Fruit fly (Drosophila melanogaster) whole organism, embryonic: Measurements from ENCODE around the gene CG13876.

Source experiments
- ATbp ChIP-seq: fragments of 200-800 bp; sonication (Bioruptor generic); optimal IDR thresholded peaks from 2 replicates; lab custom pipeline; 2017; ENCODE audit warnings: missing biosample characterization, mild to moderate bottlenecking, missing genetic modification characterization, missing genetic modification reagents
- Atf6 ChIP-seq: fragments of 200-800 bp; sonication (Bioruptor generic); IDR thresholded peaks from 2 replicates; pipeline ENCODE4 v1.3.6; 2022; ENCODE audit warnings: missing biosample characterization, missing genetic modification characterization
- Bgb ChIP-seq: fragments of 200-800 bp; sonication (Bioruptor generic); IDR thresholded peaks from 2 replicates; pipeline ENCODE4 v1.3.6; 2022; ENCODE audit warnings: missing biosample characterization, missing genetic modification characterization; ENCODE audit not compliant: partially characterized antibody
- Bteb2 ChIP-seq: fragments of 200-800 bp; sonication (Bioruptor generic); optimal IDR thresholded peaks from 2 replicates; lab custom pipeline; 2016; ENCODE audit warnings: missing biosample characterization, missing genetic modification characterization
- CG10267 ChIP-seq: fragments of 200-800 bp; sonication (Bioruptor generic); optimal IDR thresholded peaks from 2 replicates; lab custom pipeline; 2018; ENCODE audit warnings: missing biosample characterization, mild to moderate bottlenecking, missing genetic modification characterization, moderate library complexity
- CG11093 ChIP-seq: fragments of 200-800 bp; sonication (Bioruptor generic); IDR thresholded peaks from 3 replicates; pipeline ENCODE4 v1.3.6; 2022; ENCODE audit warnings: missing biosample characterization, missing genetic modification characterization
- CG12219 ChIP-seq: fragments of 200-800 bp; sonication (Bioruptor generic); optimal IDR thresholded peaks from 3 replicates; lab custom pipeline; 2018; ENCODE audit warnings: missing biosample characterization, mild to moderate bottlenecking, missing genetic modification characterization
- CG13123 ChIP-seq: fragments of 200-800 bp; sonication (Bioruptor generic); optimal IDR thresholded peaks from 2 replicates; lab custom pipeline; 2016; ENCODE audit warnings: missing biosample characterization, missing genetic modification characterization
- CG13296 ChIP-seq: fragments of 200-800 bp; sonication (Bioruptor generic); optimal IDR thresholded peaks from 3 replicates; lab custom pipeline; 2018; ENCODE audit warnings: missing biosample characterization, mild to moderate bottlenecking, missing genetic modification characterization
- CG14860 ChIP-seq: fragments of 200-800 bp; sonication (Bioruptor generic); IDR thresholded peaks from 3 replicates; pipeline ENCODE4 v1.3.6; 2022; ENCODE audit warnings: missing biosample characterization, missing genetic modification characterization; ENCODE audit not compliant: partially characterized antibody
- CG15514 ChIP-seq: fragments of 200-800 bp; sonication (Bioruptor generic); optimal IDR thresholded peaks from 3 replicates; lab custom pipeline; 2017; ENCODE audit warnings: missing biosample characterization, missing genetic modification characterization, mild to moderate bottlenecking, moderate library complexity, missing genetic modification reagents
- CG17359 ChIP-seq: fragments of 200-800 bp; sonication (Bioruptor generic); optimal IDR thresholded peaks from 3 replicates; lab custom pipeline; 2018; ENCODE audit warnings: missing biosample characterization, mild to moderate bottlenecking, missing genetic modification characterization, moderate library complexity
- CG17385 ChIP-seq: fragments of 200-800 bp; sonication (Bioruptor generic); optimal IDR thresholded peaks from 3 replicates; lab custom pipeline; 2018; ENCODE audit warnings: missing biosample characterization, mild to moderate bottlenecking, missing genetic modification characterization
- CG17829 ChIP-seq: fragments of 200-800 bp; optimal IDR thresholded peaks from 2 replicates; lab custom pipeline; 2019; ENCODE audit warnings: missing biosample characterization, mild to moderate bottlenecking, missing genetic modification characterization, moderate library complexity
- CG30020 ChIP-seq: fragments of 200-800 bp; optimal IDR thresholded peaks from 2 replicates; lab custom pipeline; 2019; ENCODE audit warnings: missing biosample characterization, mild to moderate bottlenecking, missing genetic modification characterization, moderate library complexity
- CG34376 ChIP-seq: fragments of 200-800 bp; sonication (Bioruptor generic); optimal IDR thresholded peaks from 2 replicates; lab custom pipeline; 2018; ENCODE audit warnings: missing biosample characterization, mild to moderate bottlenecking, missing genetic modification characterization
- CG43689 ChIP-seq: fragments of 200-800 bp; sonication (Bioruptor generic); IDR thresholded peaks from 2 replicates; pipeline ENCODE4 v1.3.6; 2022; ENCODE audit warnings: missing biosample characterization, missing genetic modification characterization
- CG7928 ChIP-seq: fragments of 200-800 bp; sonication (Bioruptor generic); optimal IDR thresholded peaks from 2 replicates; lab custom pipeline; 2017; ENCODE audit warnings: missing biosample characterization, mild to moderate bottlenecking, missing genetic modification characterization
- CG7963 ChIP-seq: fragments of 200-800 bp; sonication (Bioruptor generic); IDR thresholded peaks from 3 replicates; pipeline ENCODE4 v1.3.6; 2022; ENCODE audit warnings: missing biosample characterization, missing genetic modification characterization; ENCODE audit not compliant: partially characterized antibody
- CG7987 ChIP-seq: fragments of 200-800 bp; sonication (Bioruptor generic); optimal IDR thresholded peaks from 2 replicates; lab custom pipeline; 2018; ENCODE audit warnings: missing biosample characterization, mild to moderate bottlenecking, missing genetic modification characterization, moderate library complexity
- CG9727 ChIP-seq: fragments of 200-800 bp; sonication (Bioruptor generic); optimal IDR thresholded peaks from 3 replicates; lab custom pipeline; 2017; ENCODE audit warnings: missing biosample characterization, mild to moderate bottlenecking, missing genetic modification characterization
- Camta ChIP-seq: fragments of 200-800 bp; sonication (Bioruptor generic); optimal IDR thresholded peaks from 2 replicates; lab custom pipeline; 2016; ENCODE audit warnings: missing biosample characterization, missing genetic modification characterization
- HmgD ChIP-seq: fragments of 200-800 bp; sonication (Bioruptor generic); optimal IDR thresholded peaks from 3 replicates; lab custom pipeline; 2016; ENCODE audit warnings: missing biosample characterization, missing genetic modification characterization
- Hmr ChIP-seq: fragments of 200-800 bp; sonication (Bioruptor generic); optimal IDR thresholded peaks from 3 replicates; lab custom pipeline; 2017; ENCODE audit warnings: mild to moderate bottlenecking, missing biosample characterization, missing genetic modification reagents, missing genetic modification characterization
- Hr78 ChIP-seq, 2 experiments: fragments of 200-800 bp in 1 of 2; fragments of >200 bp in 1 of 2; sonication (Bioruptor generic) in 1 of 2; optimal IDR thresholded peaks; 2 replicates each; lab custom pipeline; 2017 to 2019; ENCODE audit warnings: missing biosample characterization in 2 of 2, missing genetic modification characterization in 2 of 2, mild to moderate bottlenecking in 1 of 2, moderate library complexity in 1 of 2
- Max ChIP-seq: fragments of 200-800 bp; sonication (Bioruptor generic); optimal IDR thresholded peaks from 2 replicates; lab custom pipeline; 2016; ENCODE audit warnings: missing biosample characterization, mild to moderate bottlenecking, missing genetic modification characterization
- Myb ChIP-seq: fragments of 200-800 bp; sonication (Bioruptor generic); optimal IDR thresholded peaks from 2 replicates; lab custom pipeline; 2016; ENCODE audit warnings: missing biosample characterization, missing genetic modification characterization
- NfI ChIP-seq: fragments of 200-800 bp; sonication (Bioruptor generic); optimal IDR thresholded peaks from 3 replicates; lab custom pipeline; 2018; ENCODE audit warnings: missing biosample characterization, mild to moderate bottlenecking, missing genetic modification characterization, moderate library complexity
- Poxn ChIP-seq: fragments of 200-800 bp; sonication (Bioruptor generic); IDR thresholded peaks from 2 replicates; pipeline ENCODE4 v1.3.6; 2022; ENCODE audit warnings: missing biosample characterization, missing genetic modification characterization
- Scr ChIP-seq: fragments of 200-800 bp; sonication (Bioruptor generic); IDR thresholded peaks from 2 replicates; pipeline ENCODE4 v1.3.6; 2022; ENCODE audit warnings: missing biosample characterization, missing genetic modification characterization; ENCODE audit not compliant: partially characterized antibody
- Xrp1 ChIP-seq: fragments of 200-800 bp; sonication (Bioruptor generic); IDR thresholded peaks from 2 replicates; pipeline ENCODE4 v1.3.6; 2022; ENCODE audit warnings: missing biosample characterization, missing genetic modification characterization
- al ChIP-seq: fragments of 200-800 bp; sonication (Bioruptor generic); IDR thresholded peaks from 2 replicates; pipeline ENCODE4 v1.3.6; 2022; ENCODE audit warnings: missing biosample characterization, missing genetic modification characterization
- ase ChIP-seq: fragments of 200-800 bp; sonication (Bioruptor generic); IDR thresholded peaks from 3 replicates; pipeline ENCODE4 v1.3.6; 2022; ENCODE audit warnings: missing biosample characterization, missing genetic modification characterization
- az2 ChIP-seq: fragments of 200-800 bp; sonication (Bioruptor generic); optimal IDR thresholded peaks from 3 replicates; lab custom pipeline; 2016; ENCODE audit warnings: missing biosample characterization, missing genetic modification characterization
- br ChIP-seq: fragments of >200 bp; optimal IDR thresholded peaks from 2 replicates; lab custom pipeline; 2017
- chif ChIP-seq, 2 experiments: fragments of 200-800 bp; sonication (Bioruptor generic); optimal IDR thresholded peaks; 3 replicates each; lab custom pipeline; 2016; ENCODE audit warnings: missing biosample characterization in 2 of 2, missing genetic modification characterization in 2 of 2
- da ChIP-seq: fragments of 200-800 bp; sonication (Bioruptor generic); optimal IDR thresholded peaks from 2 replicates; lab custom pipeline; 2016; ENCODE audit warnings: missing biosample characterization, missing genetic modification characterization
- dimm ChIP-seq: fragments of 200-800 bp; sonication (Bioruptor generic); IDR thresholded peaks from 2 replicates; pipeline ENCODE4 v1.3.6; 2022; ENCODE audit warnings: missing biosample characterization, missing genetic modification characterization
- emc ChIP-seq: fragments of 200-800 bp; sonication (Bioruptor generic); optimal IDR thresholded peaks from 2 replicates; lab custom pipeline; 2016; ENCODE audit warnings: missing biosample characterization, missing genetic modification characterization
- ken ChIP-seq: fragments of 200-800 bp; sonication (Bioruptor generic); IDR thresholded peaks from 3 replicates; pipeline ENCODE4 v1.3.6; 2022; ENCODE audit warnings: missing biosample characterization, missing genetic modification characterization
- lilli ChIP-seq: fragments of 200-800 bp; sonication (Bioruptor generic); optimal IDR thresholded peaks from 3 replicates; lab custom pipeline; 2016; ENCODE audit warnings: missing biosample characterization, missing genetic modification characterization
- psq ChIP-seq: fragments of 200-800 bp; sonication (Bioruptor generic); optimal IDR thresholded peaks from 2 replicates; lab custom pipeline; 2017; ENCODE audit warnings: missing biosample characterization, missing genetic modification characterization
- repo ChIP-seq: fragments of 200-800 bp; sonication (Bioruptor generic); optimal IDR thresholded peaks from 2 replicates; lab custom pipeline; 2016; ENCODE audit warnings: missing biosample characterization, missing genetic modification characterization
- run ChIP-seq: fragments of 200-800 bp; sonication (Bioruptor generic); optimal IDR thresholded peaks from 3 replicates; lab custom pipeline; 2018; ENCODE audit warnings: missing biosample characterization, mild to moderate bottlenecking, missing genetic modification characterization
- sna ChIP-seq: fragments of 200-800 bp; sonication (Bioruptor generic); IDR thresholded peaks from 2 replicates; pipeline ENCODE4 v1.3.6; 2022; ENCODE audit warnings: missing biosample characterization, missing genetic modification characterization; ENCODE audit not compliant: partially characterized antibody
- sqz ChIP-seq: fragments of 200-800 bp; sonication (Bioruptor generic); optimal IDR thresholded peaks from 3 replicates; lab custom pipeline; 2018; ENCODE audit warnings: missing biosample characterization, mild to moderate bottlenecking, missing genetic modification characterization
- trh ChIP-seq: fragments of 200-800 bp; sonication (Bioruptor generic); optimal IDR thresholded peaks from 2 replicates; lab custom pipeline; 2016; ENCODE audit warnings: missing biosample characterization, missing genetic modification characterization
- vvl ChIP-seq: fragments of 200-800 bp; sonication (Bioruptor generic); IDR thresholded peaks from 2 replicates; pipeline ENCODE4 v1.3.6; 2022; ENCODE audit warnings: missing biosample characterization, missing genetic modification characterization

CG13876 gene

dm6 chr3L:223019-223902 is 17.3 kb downstream of the CG13876 start, which contains the start of the genes pyx and CG33229 (continued):
- TF ChIP-seq CG14860 (GFP tag; lab: Robert Waterston, UW) = no peak
- TF ChIP-seq emc (GFP tag; lab: Kevin White, UChicago) = peak; percentile 57
- peak; percentile 59 for TF ChIP-seq trh (GFP tag; lab: Kevin White, UChicago)
- peak; percentile 40; the same call in 1 of the 2 replicates for TF ChIP-seq Poxn (GFP tag; lab: Robert Waterston, UW)
- TF ChIP-seq CG13123 (GFP tag; lab: Kevin White, UChicago) = peak; percentile 79
- no peak for TF ChIP-seq run (tag; lab: Kevin White, UChicago)
- TF ChIP-seq vvl (GFP tag; lab: Robert Waterston, UW) = peak; percentile 76
- TF ChIP-seq CG17359 = peak; percentile 78
- TF ChIP-seq ase (GFP tag; lab: Robert Waterston, UW) = peak; percentile 71
- TF ChIP-seq CG7987 = peak; percentile 18
- peak; percentile 62 for TF ChIP-seq ken
- TF ChIP-seq br = no peak
- peak; percentile 38; the same call in 1 of the 2 replicates for TF ChIP-seq dimm
- peak; percentile 86 for TF ChIP-seq al (GFP tag; lab: Robert Waterston, UW)
- TF ChIP-seq az2 (GFP tag; lab: Kevin White, UChicago) = peak; percentile 87
- TF ChIP-seq CG10267 (tag; lab: Kevin White, UChicago) = peak; percentile 74
- peak; percentile 92 for TF ChIP-seq lilli
- TF ChIP-seq Scr (GFP tag; lab: Robert Waterston, UW) = peak; percentile 19; the same call in 1 of the 2 replicates
- peak; percentile 75 for TF ChIP-seq CG11093 (GFP tag; lab: Robert Waterston, UW)
- peak; percentile 50 for TF ChIP-seq psq
- peak; percentile 59 for TF ChIP-seq Myb (GFP tag; lab: Kevin White, UChicago)
- peak; percentile 59 for TF ChIP-seq CG30020 (tag; lab: Kevin White, UChicago)
- peak; percentile 77 for TF ChIP-seq CG13296 (GFP tag; lab: Kevin White, UChicago)
- peak; percentile 60 for TF ChIP-seq CG43689 (GFP tag; lab: Robert Waterston, UW)
- peak; percentile 54 for TF ChIP-seq CG34376 (GFP tag; lab: Kevin White, UChicago)
- TF ChIP-seq Max (GFP tag; lab: Kevin White, UChicago) = peak; percentile 82
- TF ChIP-seq Hmr (GFP tag; lab: Kevin White, UChicago) = peak; percentile 80
- TF ChIP-seq Atf6 (GFP tag; lab: Robert Waterston, UW) = peak; percentile 75
- TF ChIP-seq Bteb2 = peak; percentile 80
- TF ChIP-seq NfI (GFP tag; lab: Kevin White, UChicago) = peak; percentile 88
- peak; percentile 57 for TF ChIP-seq ATbp
- TF ChIP-seq sqz (GFP tag; lab: Kevin White, UChicago) = peak; percentile 24
- peak; percentile 19; the same call in 1 of the 2 replicates for TF ChIP-seq sna (GFP tag; lab: Robert Waterston, UW)
- peak; percentile 65 for TF ChIP-seq CG15514 (GFP tag; lab: Kevin White, UChicago)
- TF ChIP-seq chif (GFP tag; optimal IDR thresholded peaks at IDR 0.05; lab: Kevin White, UChicago) = peak; percentile 73 to 79
- peak; percentile 61 for TF ChIP-seq CG12219 (GFP tag; lab: Kevin White, UChicago)
- no peak for TF ChIP-seq CG7963 (GFP tag; lab: Robert Waterston, UW)
- TF ChIP-seq Xrp1 (GFP tag; lab: Robert Waterston, UW) = peak; percentile 59
- TF ChIP-seq da = peak; percentile 61
- no peak for TF ChIP-seq HmgD (GFP tag; lab: Kevin White, UChicago)
- TF ChIP-seq repo (GFP tag; lab: Kevin White, UChicago) = peak; percentile 57
- peak; percentile 80 for TF ChIP-seq Camta (GFP tag; lab: Kevin White, UChicago)
- TF ChIP-seq Hr78 (GFP tag; optimal IDR thresholded peaks at IDR 0.05; lab: Kevin White, UChicago) = peak in 1 of 2 experiments; percentile 40
- TF ChIP-seq CG7928 = peak; percentile 92
- peak; percentile 68 for TF ChIP-seq CG17385 (GFP tag; lab: Kevin White, UChicago)
- TF ChIP-seq CG17829 (tag; lab: Kevin White, UChicago) = peak; percentile 71
- TF ChIP-seq CG9727 (GFP tag; lab: Kevin White, UChicago) = peak; percentile 89
- no peak for TF ChIP-seq Bgb (GFP tag; lab: Robert Waterston, UW)
